Worm (Caenorhabditis elegans) whole organism, L4 larva: Measurements from ENCODE around the gene C34D10.5.

ENCODE experiments used
- D1046.2 ChIP-seq: fragments of 200-800 bp; sonication (Bioruptor generic); IDR thresholded peaks from 2 replicates; pipeline ENCODE4 v1.3.6; 2022; ENCODE audit warnings: missing genetic modification characterization, missing compliant biosample characterization
- F10B5.3 ChIP-seq: sonication (generic microtip); optimal IDR thresholded peaks from 2 replicates; lab custom pipeline; 2016; ENCODE audit warnings: mild to moderate bottlenecking, missing genetic modification characterization, missing compliant biosample characterization
- F37D6.2 ChIP-seq: sonication (generic microtip); optimal IDR thresholded peaks from 2 replicates; lab custom pipeline; 2016; ENCODE audit warnings: mild to moderate bottlenecking, missing genetic modification characterization, missing compliant biosample characterization
- F49E8.2 ChIP-seq: sonication (generic microtip); optimal IDR thresholded peaks from 2 replicates; lab custom pipeline; 2016; ENCODE audit warnings: missing compliant biosample characterization, mild to moderate bottlenecking, missing genetic modification characterization, borderline replicate concordance
- Y48G9A.11 ChIP-seq: fragments of 200-800 bp; sonication (Bioruptor generic); IDR thresholded peaks from 2 replicates; pipeline ENCODE4 v1.3.6; 2022; ENCODE audit warnings: missing genetic modification reagents, missing genetic modification characterization, missing compliant biosample characterization
- Y75B8A.6 ChIP-seq: fragments of 200-800 bp; sonication (Bioruptor generic); IDR thresholded peaks from 2 replicates; pipeline ENCODE4 v1.3.6; 2022; ENCODE audit warnings: missing genetic modification reagents, missing genetic modification characterization, missing compliant biosample characterization
- aha-1 ChIP-seq: fragments of 150-350 bp; peaks from one replicate; lab custom pipeline; 2014; ENCODE audit warnings: missing biosample characterization, missing genetic modification characterization
- ceh-62 ChIP-seq: sonication (generic microtip); optimal IDR thresholded peaks from 2 replicates; lab custom pipeline; 2017; ENCODE audit warnings: missing biosample characterization, missing genetic modification characterization
- ceh-82 ChIP-seq: sonication (generic microtip); optimal IDR thresholded peaks from 2 replicates; lab custom pipeline; 2017; ENCODE audit warnings: missing biosample characterization, missing genetic modification characterization
- ces-1 ChIP-seq: fragments of 150-350 bp; sonication (generic microtip); optimal IDR thresholded peaks from 4 replicates; lab custom pipeline; 2014; ENCODE audit warnings: missing biosample characterization, missing genetic modification reagents, missing genetic modification characterization
- ctbp-1 ChIP-seq: fragments of 200-800 bp; sonication (Bioruptor generic); IDR thresholded peaks from 2 replicates; pipeline ENCODE4 v1.3.6; 2022; ENCODE audit warnings: missing genetic modification reagents, missing genetic modification characterization, missing compliant biosample characterization
- daf-16 ChIP-seq, 3 experiments: sonication (generic microtip); optimal IDR thresholded peaks; 2 replicates each; lab custom pipeline; 2016 to 2017; ENCODE audit warnings: missing genetic modification characterization in 3 of 3, missing genetic modification reagents in 3 of 3, mild to moderate bottlenecking in 2 of 3, missing compliant biosample characterization in 2 of 3, missing biosample characterization in 1 of 3, moderate library complexity in 1 of 3
- dmd-6 ChIP-seq: fragments of 200-800 bp; sonication (Bioruptor generic); IDR thresholded peaks from 2 replicates; pipeline ENCODE4 v1.3.6; 2022; ENCODE audit warnings: missing genetic modification reagents, missing genetic modification characterization, missing compliant biosample characterization
- dpl-1 ChIP-seq: fragments of 150-350 bp; optimal IDR thresholded peaks from 2 replicates; lab custom pipeline; 2014; ENCODE audit warnings: missing biosample characterization, missing genetic modification reagents, missing genetic modification characterization
- duxl-1 ChIP-seq: sonication (generic microtip); optimal IDR thresholded peaks from 2 replicates; lab custom pipeline; 2016; ENCODE audit warnings: mild to moderate bottlenecking, missing genetic modification characterization, moderate library complexity, missing compliant biosample characterization; ENCODE audit not compliant: poor library complexity
- dve-1 ChIP-seq: sonication (generic microtip); optimal IDR thresholded peaks from 2 replicates; lab custom pipeline; 2017; ENCODE audit warnings: antibody characterized with exemption, mild to moderate bottlenecking, missing genetic modification characterization, missing compliant biosample characterization; ENCODE audit not compliant: insufficient read depth
- egl-43 ChIP-seq: fragments of 200-800 bp; sonication (Bioruptor generic); IDR thresholded peaks from 2 replicates; pipeline ENCODE4 v1.3.6; 2022; ENCODE audit warnings: missing genetic modification reagents, missing genetic modification characterization, missing compliant biosample characterization
- gei-8 ChIP-seq: fragments of 200-800 bp; sonication (Bioruptor generic); optimal IDR thresholded peaks from 2 replicates; lab custom pipeline; 2018; ENCODE audit warnings: mild to moderate bottlenecking, missing genetic modification characterization, missing compliant biosample characterization
- hlh-11 ChIP-seq: fragments of 200-800 bp; sonication (Bioruptor generic); optimal IDR thresholded peaks from 2 replicates; lab custom pipeline; 2018; ENCODE audit warnings: mild to moderate bottlenecking, missing genetic modification characterization, missing compliant biosample characterization
- hlh-30 ChIP-seq: sonication (generic microtip); optimal IDR thresholded peaks from 2 replicates; lab custom pipeline; 2017; ENCODE audit warnings: antibody characterized with exemption, mild to moderate bottlenecking, missing genetic modification characterization, missing compliant biosample characterization; ENCODE audit not compliant: insufficient read depth
- hmg-1.1 ChIP-seq: fragments of 200-800 bp; sonication (Bioruptor generic); IDR thresholded peaks from 2 replicates; pipeline ENCODE4 v1.3.6; 2022; ENCODE audit warnings: missing genetic modification reagents, missing genetic modification characterization, missing compliant biosample characterization
- lim-7 ChIP-seq: fragments of 200-800 bp; sonication (Bioruptor generic); IDR thresholded peaks from 2 replicates; pipeline ENCODE4 v1.3.6; 2022; ENCODE audit warnings: missing genetic modification characterization, missing compliant biosample characterization
- lsy-2 ChIP-seq, 2 experiments: fragments of 150-350 bp in 1 of 2; sonication (generic microtip) in 1 of 2; optimal IDR thresholded peaks; 2 replicates each; lab custom pipeline; 2014 to 2017; ENCODE audit warnings: missing biosample characterization in 2 of 2, missing genetic modification characterization in 2 of 2
- madf-9 ChIP-seq: fragments of 200-800 bp; sonication (Bioruptor generic); conservative IDR thresholded peaks from 2 replicates; pipeline ENCODE4 v1.3.6; 2022; ENCODE audit warnings: missing genetic modification reagents, missing genetic modification characterization, missing compliant biosample characterization
- mdl-1 ChIP-seq, 2 experiments: fragments of 150-350 bp in 1 of 2; sonication (generic microtip) in 1 of 2; optimal IDR thresholded peaks; 2 replicates each; lab custom pipeline; 2014 to 2017; ENCODE audit warnings: missing biosample characterization in 2 of 2, missing genetic modification characterization in 2 of 2
- mdt-29 ChIP-seq: fragments of 200-800 bp; sonication (Bioruptor generic); IDR thresholded peaks from 2 replicates; pipeline ENCODE4 v1.3.6; 2022; ENCODE audit warnings: missing genetic modification reagents, missing genetic modification characterization, missing compliant biosample characterization
- mes-2 ChIP-seq: sonication (generic microtip); optimal IDR thresholded peaks from 2 replicates; lab custom pipeline; 2016; ENCODE audit warnings: missing genotype, mild to moderate bottlenecking, missing genetic modification characterization, missing compliant biosample characterization; ENCODE audit not compliant: poor library complexity, severe bottlenecking
- mxl-2 ChIP-seq: fragments of 200-800 bp; sonication (Bioruptor generic); conservative IDR thresholded peaks from 2 replicates; pipeline ENCODE4 v1.3.6; 2022; ENCODE audit warnings: missing genetic modification reagents, missing genetic modification characterization, missing compliant biosample characterization
- nhr-11 ChIP-seq: fragments of 150-350 bp; optimal IDR thresholded peaks from 2 replicates; lab custom pipeline; 2014; ENCODE audit warnings: missing biosample characterization, missing genetic modification characterization
- nhr-28 ChIP-seq: fragments of 150-350 bp; optimal IDR thresholded peaks from 2 replicates; lab custom pipeline; 2014; ENCODE audit warnings: missing biosample characterization, missing genetic modification characterization
- nhr-48 ChIP-seq: sonication (generic microtip); optimal IDR thresholded peaks from 2 replicates; lab custom pipeline; 2016; ENCODE audit warnings: mild to moderate bottlenecking, missing genetic modification characterization, missing compliant biosample characterization
- nhr-76 ChIP-seq: fragments of 150-350 bp; optimal IDR thresholded peaks from 2 replicates; lab custom pipeline; 2014; ENCODE audit warnings: missing biosample characterization, missing genetic modification characterization
- pqm-1 ChIP-seq: sonication (generic microtip); optimal IDR thresholded peaks from 2 replicates; lab custom pipeline; 2017; ENCODE audit warnings: missing biosample characterization, missing genetic modification characterization
- saeg-2 ChIP-seq: fragments of 200-800 bp; sonication (Bioruptor generic); IDR thresholded peaks from 2 replicates; pipeline ENCODE4 v1.3.6; 2022; ENCODE audit warnings: missing genetic modification reagents, missing genetic modification characterization, missing compliant biosample characterization
- skn-1 ChIP-seq: fragments of 150-350 bp; optimal IDR thresholded peaks from 2 replicates; lab custom pipeline; 2014; ENCODE audit warnings: missing biosample characterization, missing genetic modification characterization
- snpc-1.2 ChIP-seq: fragments of 200-800 bp; sonication (Bioruptor generic); IDR thresholded peaks from 2 replicates; pipeline ENCODE4 v1.3.6; 2022; ENCODE audit warnings: missing genetic modification reagents, missing genetic modification characterization, missing compliant biosample characterization
- snpc-4 ChIP-seq: fragments of 150-350 bp; optimal IDR thresholded peaks from 2 replicates; lab custom pipeline; 2014; ENCODE audit warnings: missing biosample characterization, missing genetic modification characterization
- spr-1 ChIP-seq: sonication (generic microtip); optimal IDR thresholded peaks from 2 replicates; lab custom pipeline; 2016; ENCODE audit warnings: mild to moderate bottlenecking, missing genetic modification characterization, missing compliant biosample characterization
- unc-62 ChIP-seq, 3 experiments: fragments of 150-350 bp in 1 of 3; sonication (generic microtip); optimal IDR thresholded peaks in 2 of 3; peaks in 1 of 3; 1 replicate in 1 of 3; 2 replicates in 2 of 3; lab custom pipeline; 2014 to 2017; ENCODE audit warnings: missing biosample characterization in 3 of 3, missing genetic modification characterization in 3 of 3, missing genetic modification reagents in 3 of 3, missing genotype in 1 of 3
- vab-7 ChIP-seq: fragments of 200-800 bp; sonication (Bioruptor generic); IDR thresholded peaks from 2 replicates; pipeline ENCODE4 v1.3.6; 2022; ENCODE audit warnings: missing genetic modification reagents, missing genetic modification characterization, missing compliant biosample characterization
- zfp-2 ChIP-seq: sonication (generic microtip); optimal IDR thresholded peaks from 2 replicates; lab custom pipeline; 2016; ENCODE audit warnings: mild to moderate bottlenecking, missing genetic modification characterization, missing compliant biosample characterization
- zfp-3 ChIP-seq: fragments of 200-800 bp; sonication (Bioruptor generic); conservative IDR thresholded peaks from 2 replicates; pipeline ENCODE4 v1.3.6; 2022; ENCODE audit warnings: missing genetic modification reagents, missing genetic modification characterization, missing compliant biosample characterization
- zip-11 ChIP-seq: fragments of 200-800 bp; sonication (Bioruptor generic); IDR thresholded peaks from 2 replicates; pipeline ENCODE4 v1.3.6; 2022; ENCODE audit warnings: missing genetic modification characterization, missing compliant biosample characterization

C34D10.5 gene

DNA sequence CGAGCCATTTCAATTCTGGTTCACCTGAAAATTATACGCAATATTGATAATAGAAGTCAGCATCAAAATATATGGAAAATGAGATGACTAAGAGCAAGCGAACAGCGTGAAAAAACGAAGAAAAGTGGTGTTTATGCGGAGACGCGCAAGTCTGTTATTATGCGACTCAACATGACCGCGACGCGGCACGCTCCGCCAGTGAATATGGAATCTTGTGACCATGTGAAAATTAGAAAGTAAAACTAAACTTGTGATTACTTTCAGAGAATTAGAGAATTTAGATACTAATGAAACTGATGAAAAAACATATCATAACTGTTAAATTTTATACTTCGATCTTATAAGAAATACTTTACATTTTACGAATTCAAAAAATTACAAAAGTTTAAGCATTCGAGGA, 35.8 kb upstream of the C34D10.5 start, which contains the start of gene his-71:
Gene his-71 (minus strand): TSS at position 24 of the 400 bp plus-strand sequence.
- TF ChIP-seq D1046.2 (GFP tag; lab: Robert Waterston, UW), result no peak
- TF ChIP-seq zip-11 (GFP tag; lab: Robert Waterston, UW), result no peak
- TF ChIP-seq ceh-82 (tag; lab: Kevin White, UChicago), result no peak
- TF ChIP-seq hlh-30 (tag; lab: Kevin White, UChicago), result peak; percentile 68

DNA sequence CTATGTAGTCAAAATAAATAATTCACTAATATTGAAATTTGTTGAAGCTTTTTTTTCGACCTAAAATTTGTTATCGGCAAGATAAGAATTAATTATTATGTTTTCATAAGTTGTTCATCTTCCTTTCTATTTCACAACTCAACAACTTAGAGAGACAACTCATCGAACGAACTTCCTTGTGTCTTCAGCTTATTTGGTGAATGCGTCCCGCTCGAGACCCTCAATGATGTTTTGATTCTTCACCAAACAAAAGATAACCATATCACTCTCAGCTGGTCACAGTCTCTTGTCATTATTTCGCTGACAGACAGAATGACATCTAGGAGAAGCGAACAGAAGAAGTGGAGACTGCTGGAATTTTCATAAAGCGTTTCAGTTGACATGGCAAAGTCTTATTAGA, 33.1 kb upstream of the C34D10.5 start:
- TF ChIP-seq dve-1 (tag; lab: Kevin White, UChicago), result peak; percentile 37
- no peak for TF ChIP-seq lim-7 (GFP tag; lab: Robert Waterston, UW)
- no peak for TF ChIP-seq dpl-1
- no peak for TF ChIP-seq skn-1 (tag; lab: Kevin White, UChicago)
- no peak for TF ChIP-seq Y75B8A.6 (GFP tag; lab: Robert Waterston, UW)
- no peak for TF ChIP-seq nhr-76 (tag; lab: Kevin White, UChicago)
- no peak for TF ChIP-seq daf-16 (GFP tag; optimal IDR thresholded peaks at IDR 0.05; lab: Kevin White, UChicago)
- TF ChIP-seq daf-16 (tag; optimal IDR thresholded peaks at IDR 0.05; lab: Kevin White, UChicago), result peak; percentile 48
- no peak for TF ChIP-seq ctbp-1

DNA sequence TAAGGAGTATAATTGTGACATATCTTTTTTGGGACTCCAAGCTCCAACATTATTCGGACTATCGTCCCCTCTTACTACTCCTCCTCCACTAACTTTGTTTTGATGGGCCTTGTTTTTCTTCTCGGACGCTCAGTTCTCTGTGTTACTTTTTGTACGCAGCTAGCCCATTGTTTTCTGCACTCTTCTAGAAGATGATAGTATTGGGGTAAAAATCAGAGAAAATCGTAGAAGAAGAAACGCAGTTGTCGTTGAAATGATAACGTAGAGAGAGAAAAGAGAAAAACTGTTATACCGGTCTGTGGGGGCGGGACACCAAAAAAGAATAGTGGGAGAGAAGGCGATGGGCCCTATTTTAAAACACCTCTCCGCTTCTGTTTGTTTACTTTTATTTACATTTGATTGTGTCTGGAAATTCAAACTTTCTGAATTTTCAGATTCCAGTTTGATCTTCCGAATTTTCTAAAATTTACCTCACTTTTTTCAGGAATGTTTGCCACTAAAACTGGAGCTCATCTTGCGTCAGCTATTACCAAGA, 32.3 kb upstream of the C34D10.5 start, which contains the start of gene F45E1.4:
Gene F45E1.4 (plus strand): TSS at position 485 of the 535 bp plus-strand sequence.
- peak in 1 of 2 experiments; percentile 82 for TF ChIP-seq unc-62 (GFP tag; optimal IDR thresholded peaks at IDR 0.05 in 1 of 2; lab: Kevin White, UChicago)
- TF ChIP-seq unc-62 (tag; optimal IDR thresholded peaks at IDR 0.05; lab: Kevin White, UChicago), result no peak
- peak; percentile 28; the same call in 1 of the 2 replicates for TF ChIP-seq dmd-6 (GFP tag; lab: Robert Waterston, UW)
- TF ChIP-seq vab-7 (GFP tag; lab: Robert Waterston, UW), result no peak
- TF ChIP-seq snpc-1.2 (GFP tag; lab: Robert Waterston, UW), result no peak
- TF ChIP-seq nhr-28 (tag; lab: Kevin White, UChicago), result peak; percentile 17
- no peak for TF ChIP-seq mes-2
- TF ChIP-seq nhr-48 (tag; lab: Kevin White, UChicago), result peak; percentile 44
- no peak for TF ChIP-seq ceh-62 (tag; lab: Kevin White, UChicago)
- no peak for TF ChIP-seq saeg-2
- no peak for TF ChIP-seq ces-1 (GFP tag; lab: Kevin White, UChicago)
- TF ChIP-seq daf-16 (GFP tag; optimal IDR thresholded peaks at IDR 0.05; lab: Kevin White, UChicago), result no peak
- TF ChIP-seq daf-16 (tag; optimal IDR thresholded peaks at IDR 0.05; lab: Kevin White, UChicago), result peak; percentile 3
- peak; percentile 30 for TF ChIP-seq hlh-11 (tag; lab: Kevin White, UChicago)

DNA sequence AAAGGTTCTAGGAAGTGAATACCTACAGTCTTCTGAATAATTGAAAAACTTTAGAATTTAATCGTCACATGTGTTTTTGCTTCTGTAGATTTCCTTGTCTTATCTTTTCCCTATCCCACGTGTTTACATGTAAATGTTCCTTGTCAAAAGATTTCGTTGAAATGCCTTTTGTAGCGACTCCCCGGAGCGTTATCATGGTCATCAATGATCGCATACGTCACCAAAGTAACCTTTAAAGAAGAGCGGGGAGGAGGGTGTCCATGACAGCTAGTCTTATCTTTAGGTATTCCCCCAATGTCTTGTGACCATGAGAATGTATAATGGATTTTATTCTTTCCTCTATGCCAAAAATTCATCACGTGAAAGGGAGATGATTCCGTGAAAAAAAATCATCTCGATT, 30.9 kb upstream of the C34D10.5 start:
- no peak for TF ChIP-seq F37D6.2 (tag; lab: Kevin White, UChicago)
- TF ChIP-seq gei-8 (GFP tag; lab: Kevin White, UChicago), result peak; percentile 53
- no peak for TF ChIP-seq F10B5.3 (tag; lab: Kevin White, UChicago)
- no peak for TF ChIP-seq nhr-11 (tag; lab: Kevin White, UChicago)
- peak; percentile 63 to 73 for TF ChIP-seq mdl-1 (tag; optimal IDR thresholded peaks at IDR 0.05; lab: Kevin White, UChicago)
- peak in 1 of 2 experiments; percentile 44 for TF ChIP-seq lsy-2 (tag; optimal IDR thresholded peaks at IDR 0.05; lab: Kevin White, UChicago)
- TF ChIP-seq aha-1, result peak; percentile 90
- TF ChIP-seq egl-43 (GFP tag; lab: Robert Waterston, UW), result no peak
- no peak for TF ChIP-seq duxl-1
- 0 out of 2 replicates have a peak, but pooled peaks have one; percentile 27 for TF ChIP-seq mdt-29 (GFP tag; lab: Robert Waterston, UW)
- no peak for TF ChIP-seq spr-1 (tag; lab: Kevin White, UChicago)
- no peak for TF ChIP-seq snpc-1.2 (GFP tag; lab: Robert Waterston, UW)
- no peak for TF ChIP-seq snpc-4 (tag; lab: Kevin White, UChicago)
- no peak for TF ChIP-seq hmg-1.1 (GFP tag; lab: Robert Waterston, UW)
- peak; percentile 3 for TF ChIP-seq pqm-1
- TF ChIP-seq madf-9 (GFP tag; lab: Robert Waterston, UW), result no peak
- TF ChIP-seq zfp-3 (GFP tag; lab: Robert Waterston, UW), result 0 out of 2 replicates have a peak, but pooled peaks have one; percentile 12
- TF ChIP-seq zfp-2 (tag; lab: Kevin White, UChicago), result no peak
- TF ChIP-seq F49E8.2 (tag; lab: Kevin White, UChicago), result no peak
- no peak for TF ChIP-seq Y48G9A.11 (GFP tag; lab: Robert Waterston, UW)
- peak; percentile 77 for TF ChIP-seq dmd-6 (GFP tag; lab: Robert Waterston, UW)
- TF ChIP-seq unc-62 (GFP tag; optimal IDR thresholded peaks at IDR 0.05 in 1 of 2; lab: Kevin White, UChicago), result peak in 1 of 2 experiments; percentile 100
- no peak for TF ChIP-seq unc-62 (tag; optimal IDR thresholded peaks at IDR 0.05; lab: Kevin White, UChicago)
- TF ChIP-seq mxl-2 (GFP tag; lab: Robert Waterston, UW), result peak; percentile 82
- TF ChIP-seq zip-11 (GFP tag; lab: Robert Waterston, UW), result no peak
